Worm (Caenorhabditis elegans) whole organism, mixed stage, embryonic: Measurements from ENCODE around the gene C24D10.5.

ENCODE experiments used
- blmp-1 ChIP-seq: fragments of 150-350 bp; optimal IDR thresholded peaks from 2 replicates; lab custom pipeline; 2014; ENCODE audit warnings: missing biosample characterization, missing genetic modification characterization
- ceh-39 ChIP-seq: fragments of 150-350 bp; optimal IDR thresholded peaks from 2 replicates; lab custom pipeline; 2014; ENCODE audit warnings: missing biosample characterization, missing genetic modification characterization
- ces-1 ChIP-seq: fragments of 150-350 bp; optimal IDR thresholded peaks from 2 replicates; lab custom pipeline; 2014; ENCODE audit warnings: missing biosample characterization, missing genetic modification reagents, missing genetic modification characterization
- flh-1 ChIP-seq: fragments of 200-800 bp; sonication (Bioruptor generic); optimal IDR thresholded peaks from 2 replicates; lab custom pipeline; 2018; ENCODE audit warnings: mild to moderate bottlenecking, missing genetic modification characterization, moderate library complexity, missing compliant biosample characterization
- lsy-2 ChIP-seq: fragments of 150-350 bp; optimal IDR thresholded peaks from 2 replicates; lab custom pipeline; 2014; ENCODE audit warnings: missing biosample characterization, missing genetic modification characterization
- mep-1 ChIP-seq: fragments of 150-350 bp; optimal IDR thresholded peaks from 2 replicates; lab custom pipeline; 2017; ENCODE audit warnings: missing biosample characterization, missing genetic modification reagents, missing genetic modification characterization, inconsistent platforms
- nhr-12 ChIP-seq: fragments of 150-350 bp; optimal IDR thresholded peaks from 2 replicates; lab custom pipeline; 2014; ENCODE audit warnings: missing biosample characterization, missing genetic modification characterization
- nhr-76 ChIP-seq: sonication (generic microtip); optimal IDR thresholded peaks from 2 replicates; lab custom pipeline; 2017; ENCODE audit warnings: missing biosample characterization, missing genetic modification characterization
- pha-4 ChIP-seq: fragments of 150-350 bp; optimal IDR thresholded peaks from 2 replicates; lab custom pipeline; 2018; ENCODE audit warnings: missing biosample characterization, missing genetic modification reagents, missing genetic modification characterization
- snpc-4 ChIP-seq: fragments of 150-350 bp; optimal IDR thresholded peaks from 2 replicates; lab custom pipeline; 2014; ENCODE audit warnings: missing biosample characterization, missing genetic modification characterization
- sptf-1 ChIP-seq: sonication (generic microtip); optimal IDR thresholded peaks from 2 replicates; lab custom pipeline; 2017; ENCODE audit warnings: mild to moderate bottlenecking, missing genetic modification characterization, moderate library complexity, missing compliant biosample characterization
- unc-62 ChIP-seq: fragments of 150-350 bp; optimal IDR thresholded peaks from 2 replicates; lab custom pipeline; 2014; ENCODE audit warnings: missing biosample characterization, missing genetic modification reagents, missing genetic modification characterization
- zip-8 ChIP-seq: fragments of 150-350 bp; optimal IDR thresholded peaks from 2 replicates; lab custom pipeline; 2014; ENCODE audit warnings: missing biosample characterization, missing genetic modification characterization

DNA sequence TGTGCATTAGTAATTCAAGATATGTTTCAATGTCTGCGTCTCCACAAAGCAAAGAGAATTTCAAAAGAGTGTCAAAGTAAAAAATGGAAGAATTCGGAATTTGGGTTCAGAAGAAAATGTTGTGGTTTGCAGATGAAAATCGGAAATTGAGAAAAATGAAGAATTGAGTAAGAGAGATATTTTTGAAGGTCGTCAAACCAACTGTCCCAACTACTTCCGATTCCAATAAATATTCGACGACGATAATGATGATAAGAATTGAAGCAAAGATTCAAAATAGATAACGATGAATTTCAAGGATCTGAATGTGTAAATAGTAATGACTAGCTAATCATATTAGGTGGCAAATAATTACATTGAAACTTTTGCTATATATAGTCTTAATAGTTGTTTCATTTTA is 9.9 kb upstream of the C24D10.5 start:
- TF ChIP-seq ceh-39 (tag; lab: Kevin White, UChicago) = no peak
- no peak for TF ChIP-seq zip-8 (tag; lab: Kevin White, UChicago)
- no peak for TF ChIP-seq blmp-1 (tag; lab: Kevin White, UChicago)
- TF ChIP-seq ces-1 (GFP tag; lab: Kevin White, UChicago) = no peak
- no peak for TF ChIP-seq unc-62 (GFP tag; lab: Kevin White, UChicago)
- TF ChIP-seq nhr-76 (tag; lab: Kevin White, UChicago) = no peak
- no peak for TF ChIP-seq lsy-2 (tag; lab: Kevin White, UChicago)
- no peak for TF ChIP-seq snpc-4 (tag; lab: Kevin White, UChicago)
- no peak for TF ChIP-seq sptf-1 (tag; lab: Kevin White, UChicago)
- no peak for TF ChIP-seq pha-4 (tag; lab: Kevin White, UChicago)
- no peak for TF ChIP-seq mep-1 (tag; lab: Kevin White, UChicago)
- TF ChIP-seq flh-1 (GFP tag; lab: Kevin White, UChicago) = no peak
- TF ChIP-seq nhr-12 (tag; lab: Kevin White, UChicago) = no peak
